Worm (Caenorhabditis elegans): ENCODE results near the gene srw-85.

srw-85 gene

ce11 chrV:19467574-19467973, 36.6 kb upstream of the srw-85 start, which contains the start of gene Y43F8B.23:
Gene Y43F8B.23, minus strand, starts transcription at chrV:19467648.
- TF ChIP-seq hlh-17 (GFP tag; optimal IDR thresholded peaks at IDR 0.05; ENCODE audit: borderline replicate concordance): no peak
- TF ChIP-seq ceh-82 (tag; optimal IDR thresholded peaks at IDR 0.05): no peak
- peak in 1 of 2 experiments; percentile 7 for TF ChIP-seq lin-35 (GFP tag; optimal IDR thresholded peaks at IDR 0.05)
- no peak for TF ChIP-seq ztf-11 (tag; optimal IDR thresholded peaks at IDR 0.05)
- TF ChIP-seq elt-2 (tag; optimal IDR thresholded peaks at IDR 0.05): peak; percentile 48

- peak; percentile 48 for TF ChIP-seq snpc-4 (tag; optimal IDR thresholded peaks at IDR 0.05)
Measured at ce11 chrV:19466775-19467174, 35.8 kb upstream of the srw-85 start.

ce11 chrV:19462612-19463011, 31.7 kb upstream of the srw-85 start, which contains the start of gene Y43F8B.25:
Gene Y43F8B.25, plus strand, starts transcription at chrV:19462912.
- TF ChIP-seq nhr-76 (tag; optimal IDR thresholded peaks at IDR 0.05) (no peak), unc-98 (GFP tag; IDR thresholded peaks at IDR 0.05) (no peak), sup-37 (GFP tag; optimal IDR thresholded peaks at IDR 0.05) (no peak), nhr-19 (GFP tag; conservative IDR thresholded peaks at IDR 0.05) (no peak), ztf-11 (tag; optimal IDR thresholded peaks at IDR 0.05) (no peak), hpl-2 (GFP tag; optimal IDR thresholded peaks at IDR 0.05) (no peak), nhr-90 (tag; optimal IDR thresholded peaks at IDR 0.05; ENCODE audit: poor library complexity) (no peak), alr-1 (tag; optimal IDR thresholded peaks at IDR 0.05; ENCODE audit: borderline replicate concordance) (no peak), fkh-4 (tag; optimal IDR thresholded peaks at IDR 0.05; ENCODE audit: borderline replicate concordance) (no peak), elt-2 (tag; optimal IDR thresholded peaks at IDR 0.05) (no peak), vab-15 (tag; optimal IDR thresholded peaks at IDR 0.05) (no peak)

- TF ChIP-seq lin-35 (GFP tag; optimal IDR thresholded peaks at IDR 0.05) (no peak), zag-1 (tag; optimal IDR thresholded peaks at IDR 0.05) (no peak), hlh-17 (GFP tag; optimal IDR thresholded peaks at IDR 0.05; ENCODE audit: borderline replicate concordance) (no peak), grh-1 (GFP tag; IDR thresholded peaks at IDR 0.05) (no peak), egl-27 (tag; optimal IDR thresholded peaks at IDR 0.05) (no peak), elt-3 (tag; optimal IDR thresholded peaks at IDR 0.05) (no peak), ceh-90 (tag; optimal IDR thresholded peaks at IDR 0.05) (no peak), ztf-11 (tag; optimal IDR thresholded peaks at IDR 0.05) (no peak), nhr-84 (tag; optimal IDR thresholded peaks at IDR 0.05) (no peak), fkh-4 (tag; optimal IDR thresholded peaks at IDR 0.05; ENCODE audit: borderline replicate concordance) (no peak), vab-15 (tag; optimal IDR thresholded peaks at IDR 0.05) (no peak)
Measured at ce11 chrV:19462020-19462419, 31.1 kb upstream of the srw-85 start, which contains the start of gene Y43F8B.15. Gene Y43F8B.15, minus strand, starts transcription at chrV:19462120.

ce11 chrV:19457120-19457519, 26.2 kb upstream of the srw-85 start, which contains the start of gene Y43F8B.24:
Gene Y43F8B.24, plus strand, starts transcription at chrV:19457420.
- TF ChIP-seq skn-1 (tag; optimal IDR thresholded peaks at IDR 0.05) (no peak), efl-1 (optimal IDR thresholded peaks at IDR 0.05) (no peak), efl-1 (GFP tag; optimal IDR thresholded peaks at IDR 0.05 in 1 of 2) (peak in 1 of 2 experiments; percentile 52), dsc-1 (tag; optimal IDR thresholded peaks at IDR 0.05) (no peak), nhr-47 (tag; optimal IDR thresholded peaks at IDR 0.05) (no peak)

ce11 chrV:19455650-19456049, 24.7 kb upstream of the srw-85 start, which contains the start of the genes Y43F8B.13 and Y43F8B.14:
Gene Y43F8B.13, plus strand, starts transcription at chrV:19455950.
Gene Y43F8B.14, minus strand, starts transcription at chrV:19455971.
- TF ChIP-seq ces-1 (GFP tag; optimal IDR thresholded peaks at IDR 0.05) (no peak), blmp-1 (tag; optimal IDR thresholded peaks at IDR 0.05) (no peak), ztf-4 (tag; optimal IDR thresholded peaks at IDR 0.05) (no peak), efl-1 (optimal IDR thresholded peaks at IDR 0.05) (no peak), efl-1 (GFP tag; optimal IDR thresholded peaks at IDR 0.05 in 1 of 2) (no peak), alr-1 (tag; optimal IDR thresholded peaks at IDR 0.05; ENCODE audit: borderline replicate concordance) (no peak), isw-1 (GFP tag; IDR thresholded peaks at IDR 0.05) (no peak), ztf-11 (tag; optimal IDR thresholded peaks at IDR 0.05) (no peak), C16A3.4 (tag; optimal IDR thresholded peaks at IDR 0.05) (no peak), ceh-88 (GFP tag; IDR thresholded peaks at IDR 0.05) (no peak), egl-13 (tag; optimal IDR thresholded peaks at IDR 0.05) (no peak), snpc-4 (tag; optimal IDR thresholded peaks at IDR 0.05) (no peak), ceh-8 (GFP tag; optimal IDR thresholded peaks at IDR 0.05) (no peak), F16B12.6 (tag; optimal IDR thresholded peaks at IDR 0.05) (no peak), lin-39 (tag; optimal IDR thresholded peaks at IDR 0.05) (no peak), unc-130 (tag; optimal IDR thresholded peaks at IDR 0.05) (no peak), elt-2 (tag; optimal IDR thresholded peaks at IDR 0.05) (no peak)

Data from whole organism, L1 larva.